Worm (Caenorhabditis elegans): ENCODE results near the gene nspd-5.
"Not testable (repeated sequence)": the region's sequence is repeated elsewhere in the genome, so short reads cannot be mapped to it uniquely, and the experiment has no call there.

The nspd-5 gene

ce11 chrII:4902035-4902434 lies 41.9 kb upstream of the nspd-5 start, which contains the start of gene R05F9.9:
TSS of gene R05F9.9 (minus strand) at chrII:4902100.
- TF ChIP-seq alr-1 (tag; optimal IDR thresholded peaks at IDR 0.05; ENCODE audit: borderline replicate concordance), result no peak
- peak; percentile 4 for TF ChIP-seq nhr-90 (tag; optimal IDR thresholded peaks at IDR 0.05; ENCODE audit: poor library complexity)
- TF ChIP-seq snu-23 (GFP tag; optimal IDR thresholded peaks at IDR 0.05), result peak; percentile 48
- TF ChIP-seq lin-13 (GFP tag; optimal IDR thresholded peaks at IDR 0.05), result no peak
- TF ChIP-seq ama-1 (optimal IDR thresholded peaks at IDR 0.05), result peak; percentile 61
- TF ChIP-seq dpl-1 (GFP tag; optimal IDR thresholded peaks at IDR 0.05), result peak; percentile 24 to 73 (median 28)
- TF ChIP-seq dsc-1 (tag; optimal IDR thresholded peaks at IDR 0.05), result no peak
- TF ChIP-seq xbp-1 (tag; optimal IDR thresholded peaks at IDR 0.05), result peak; percentile 7
- peak; percentile 37 for TF ChIP-seq blmp-1 (tag; optimal IDR thresholded peaks at IDR 0.05)
- TF ChIP-seq unc-30 (tag; optimal IDR thresholded peaks at IDR 0.05), result no peak
- TF ChIP-seq mep-1 (tag; optimal IDR thresholded peaks at IDR 0.05), result peak; percentile 62
- TF ChIP-seq elt-2 (tag; optimal IDR thresholded peaks at IDR 0.05), result peak; percentile 71
- TF ChIP-seq skn-1 (tag; optimal IDR thresholded peaks at IDR 0.05), result peak; percentile 35
- peak; percentile 63 for TF ChIP-seq nhr-85 (tag)
- peak; percentile 24 for TF ChIP-seq aly-2 (tag; optimal IDR thresholded peaks at IDR 0.05)
- TF ChIP-seq nhr-20 (tag; optimal IDR thresholded peaks at IDR 0.05), result peak; percentile 1
- TF ChIP-seq lin-14 (GFP tag; optimal IDR thresholded peaks at IDR 0.05), result peak; percentile 25
- peak; percentile 33 to 67 for TF ChIP-seq lin-35 (GFP tag; optimal IDR thresholded peaks at IDR 0.05)
- TF ChIP-seq tbx-2 (tag; optimal IDR thresholded peaks at IDR 0.05), result peak; percentile 3
- peak in 1 of 3 experiments; percentile 40 for TF ChIP-seq ceh-82 (tag; optimal IDR thresholded peaks at IDR 0.05)
- peak; percentile 8 for TF ChIP-seq rnt-1 (tag; optimal IDR thresholded peaks at IDR 0.05)
- TF ChIP-seq nhr-71 (tag; optimal IDR thresholded peaks at IDR 0.05), result peak; percentile 52
- TF ChIP-seq nhr-47 (tag; optimal IDR thresholded peaks at IDR 0.05), result peak; percentile 3
- peak; percentile 39 to 49 for TF ChIP-seq efl-1 (optimal IDR thresholded peaks at IDR 0.05)
- peak; percentile 66 to 93 for TF ChIP-seq efl-1 (GFP tag; optimal IDR thresholded peaks at IDR 0.05 in 1 of 2)
- TF ChIP-seq lin-39 (tag; optimal IDR thresholded peaks at IDR 0.05), result no peak
- TF ChIP-seq grh-1 (GFP tag; IDR thresholded peaks at IDR 0.05), result no peak
- no peak for TF ChIP-seq snpc-4 (tag; optimal IDR thresholded peaks at IDR 0.05)
- peak; percentile 43 to 54 for TF ChIP-seq lsy-2 (tag; optimal IDR thresholded peaks at IDR 0.05)

- TF ChIP-seq pqm-1, nhr-47, ceh-90 (tag; optimal IDR thresholded peaks at IDR 0.05): not testable (repeated sequence)
Observed at ce11 chrII:4898529-4898928, 38.4 kb upstream of the nspd-5 start, which contains the start of gene msp-32. TSS of gene msp-32 (plus strand) at chrII:4898829.

DNA sequence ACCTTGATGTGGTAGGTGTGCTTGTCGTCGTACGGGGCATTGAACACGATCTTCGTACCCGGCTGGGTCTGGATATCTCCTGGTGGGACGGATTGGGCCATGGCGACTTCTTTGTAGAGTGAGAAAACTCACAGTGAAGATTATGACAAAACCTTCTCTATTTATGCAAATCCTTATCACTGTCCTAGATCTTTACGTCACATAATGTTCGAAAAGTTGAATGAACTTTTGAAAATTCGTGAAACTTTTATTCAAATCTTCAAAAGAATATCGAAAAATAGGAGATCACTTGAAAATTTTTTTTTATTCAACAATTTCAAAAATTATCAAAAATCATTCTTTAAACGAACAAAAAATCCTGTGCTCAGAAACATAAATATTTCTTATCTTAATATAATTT lies 32.4 kb upstream of the nspd-5 start, which contains the start of gene msp-33:
Gene msp-33, minus strand, starts transcription at position 101 of the 400 bp plus-strand sequence.
- no peak for TF ChIP-seq dsc-1 (tag; optimal IDR thresholded peaks at IDR 0.05)
- TF ChIP-seq lin-13 (GFP tag; optimal IDR thresholded peaks at IDR 0.05), result no peak
- no peak for TF ChIP-seq ceh-90 (tag; optimal IDR thresholded peaks at IDR 0.05)
- no peak for TF ChIP-seq rnt-1 (tag; optimal IDR thresholded peaks at IDR 0.05)

DNA sequence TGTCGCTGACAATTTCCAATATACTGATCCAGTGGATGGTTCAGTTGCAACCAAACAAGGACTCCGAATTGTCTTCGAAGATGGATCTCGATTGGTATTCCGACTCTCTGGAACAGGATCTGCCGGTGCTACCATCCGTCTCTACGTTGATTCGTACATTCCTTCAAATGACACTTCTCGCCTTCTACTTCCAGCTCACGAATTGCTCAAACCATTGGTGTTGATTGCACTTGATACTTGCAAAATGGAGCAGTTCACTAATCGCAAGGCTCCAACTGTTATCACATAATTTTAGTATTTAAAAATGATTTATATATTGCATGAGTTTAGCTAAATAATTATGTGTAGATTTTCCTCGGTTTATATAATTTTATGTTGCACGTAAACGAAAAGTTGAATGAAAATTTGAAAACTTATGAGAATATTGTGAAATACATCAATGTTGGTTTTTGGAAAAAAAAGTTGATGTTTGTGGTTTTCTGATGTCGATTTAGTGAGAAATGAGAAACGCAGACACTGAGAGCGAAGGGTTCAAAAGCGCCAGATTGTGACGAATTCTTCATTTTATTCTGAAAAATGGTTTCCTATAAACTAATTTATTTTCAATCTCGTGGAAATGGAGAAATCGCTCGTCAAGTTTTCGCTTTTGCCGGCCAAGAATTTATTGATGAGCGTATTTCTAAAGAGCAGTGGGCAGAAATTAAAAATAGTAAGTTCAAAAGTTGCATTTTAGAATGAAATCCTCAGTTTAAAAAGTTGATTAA lies 31.0 kb upstream of the nspd-5 start, which contains the start of gene gst-9:
Gene gst-9, plus strand, starts transcription at position 574 of the 764 bp plus-strand sequence.
- TF ChIP-seq lin-14 (GFP tag; optimal IDR thresholded peaks at IDR 0.05) (peak; percentile 17), isw-1 (GFP tag; IDR thresholded peaks at IDR 0.05) (no peak), nhr-85 (tag) (peak; percentile 60), swsn-7 (tag; optimal IDR thresholded peaks at IDR 0.05) (peak; percentile 7), ceh-90 (tag; optimal IDR thresholded peaks at IDR 0.05) (no peak), nhr-47 (tag; optimal IDR thresholded peaks at IDR 0.05) (peak; percentile 16), lir-3 (tag; optimal IDR thresholded peaks at IDR 0.05; ENCODE audit: poor library complexity) (no peak), ets-5 (GFP tag; IDR thresholded peaks at IDR 0.05) (no peak), F16B12.6 (tag; optimal IDR thresholded peaks at IDR 0.05) (no peak), sox-4 (tag; optimal IDR thresholded peaks at IDR 0.05) (no peak), mdl-1 (tag; optimal IDR thresholded peaks at IDR 0.05) (no peak), sup-37 (GFP tag; optimal IDR thresholded peaks at IDR 0.05) (no peak), skn-1 (tag; optimal IDR thresholded peaks at IDR 0.05) (peak; percentile 37), elt-2 (tag; optimal IDR thresholded peaks at IDR 0.05) (peak; percentile 63), aha-1 (tag; optimal IDR thresholded peaks at IDR 0.05) (no peak), ceh-88 (GFP tag; IDR thresholded peaks at IDR 0.05) (no peak), nhr-84 (tag; optimal IDR thresholded peaks at IDR 0.05) (no peak), unc-130 (tag; optimal IDR thresholded peaks at IDR 0.05) (no peak), unc-86 (tag; optimal IDR thresholded peaks at IDR 0.05) (no peak), lsy-2 (tag; optimal IDR thresholded peaks at IDR 0.05) (no peak), unc-98 (GFP tag; IDR thresholded peaks at IDR 0.05) (no peak), zag-1 (tag; optimal IDR thresholded peaks at IDR 0.05) (no peak), dpl-1 (GFP tag; optimal IDR thresholded peaks at IDR 0.05) (peak in 1 of 3 experiments; percentile 8), nhr-71 (tag; optimal IDR thresholded peaks at IDR 0.05) (peak; percentile 66)

Measured in whole organism, L1 larva.